Fruit fly (Drosophila melanogaster): ENCODE measurements around the gene Raf.

DNA sequence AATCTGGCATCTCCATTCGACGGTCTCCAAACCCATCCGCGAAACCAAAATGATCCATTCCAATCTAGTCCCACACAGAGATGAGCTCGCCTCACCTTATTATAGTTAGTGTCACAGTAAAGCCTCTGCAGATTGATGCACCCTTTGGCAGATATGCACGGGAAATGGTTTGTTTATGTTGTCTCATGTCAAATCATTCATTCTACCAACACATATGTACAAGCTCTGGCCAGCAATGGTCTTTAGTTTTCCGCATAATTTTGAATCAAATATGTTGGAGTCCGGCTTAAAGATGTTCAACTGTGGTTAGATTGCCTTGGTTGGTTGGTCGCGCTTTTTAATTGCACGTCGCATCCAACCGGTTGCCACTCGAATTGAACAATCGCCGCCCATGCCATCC lies 62.9 kb downstream of the Raf start:
- TF ChIP-seq scrt (GFP tag; optimal IDR thresholded peaks at IDR 0.05) (no peak), CG3726 (GFP tag; IDR thresholded peaks at IDR 0.05) (no peak), HLH54F (GFP tag; optimal IDR thresholded peaks at IDR 0.05) (no peak), tx (GFP tag; optimal IDR thresholded peaks at IDR 0.05) (no peak), CG13296 (GFP tag; optimal IDR thresholded peaks at IDR 0.05) (no peak), E2f2 (GFP tag; IDR thresholded peaks at IDR 0.05) (no peak), CG2129 (GFP tag; IDR thresholded peaks at IDR 0.05; ENCODE audit: partially characterized antibody) (no peak), caup (GFP tag; optimal IDR thresholded peaks at IDR 0.05; ENCODE audit: severe bottlenecking) (no peak), CG1233 (GFP tag; optimal IDR thresholded peaks at IDR 0.05) (no peak), lola (GFP tag; optimal IDR thresholded peaks at IDR 0.05) (no peak), pho (GFP tag; optimal IDR thresholded peaks at IDR 0.05) (no peak), CG11398 (GFP tag; optimal IDR thresholded peaks at IDR 0.05) (no peak)
